Fruit fly (Drosophila melanogaster): Measurements from ENCODE around the gene CG7560.

The CG7560 gene

dm6 chr3L:11416495-11417272 is 8.3 kb upstream of the CG7560 start (continued):
- no peak for TF ChIP-seq amos (GFP tag; IDR thresholded peaks at IDR 0.05; ENCODE audit: partially characterized antibody)
- peak; percentile 78 for TF ChIP-seq ind (GFP tag; optimal IDR thresholded peaks at IDR 0.05)
- TF ChIP-seq CG10366 (GFP tag; IDR thresholded peaks at IDR 0.05) = peak; percentile 93
- TF ChIP-seq wdn (GFP tag; IDR thresholded peaks at IDR 0.05) = peak; percentile 65; the same call in 1 of the 2 replicates
- peak; percentile 3 for TF ChIP-seq CG7928 (GFP tag; optimal IDR thresholded peaks at IDR 0.05)
- TF ChIP-seq Scr (GFP tag; IDR thresholded peaks at IDR 0.05; ENCODE audit: partially characterized antibody) = no peak
- TF ChIP-seq Gug (GFP tag; IDR thresholded peaks at IDR 0.05) = peak; percentile 90
- peak; percentile 49 for TF ChIP-seq CG9215 (GFP tag; IDR thresholded peaks at IDR 0.05)
- peak; percentile 80 for TF ChIP-seq fd64A (GFP tag; optimal IDR thresholded peaks at IDR 0.05)
- TF ChIP-seq Hr51 (GFP tag; optimal IDR thresholded peaks at IDR 0.05) = peak; percentile 7 to 70
- TF ChIP-seq Adf1 (GFP tag; IDR thresholded peaks at IDR 0.05) = no peak
- peak; percentile 85 to 87 for TF ChIP-seq chif (GFP tag; optimal IDR thresholded peaks at IDR 0.05)
- TF ChIP-seq CG17612 (GFP tag; IDR thresholded peaks at IDR 0.05) = peak; percentile 84
- TF ChIP-seq otp (GFP tag; IDR thresholded peaks at IDR 0.05) = peak; percentile 95
- peak; percentile 66 for TF ChIP-seq CG13775 (GFP tag; optimal IDR thresholded peaks at IDR 0.05)
- no peak for TF ChIP-seq CG2120 (GFP tag; optimal IDR thresholded peaks at IDR 0.05)
- TF ChIP-seq CG14860 (GFP tag; IDR thresholded peaks at IDR 0.05; ENCODE audit: partially characterized antibody) = no peak
- TF ChIP-seq Dbx (GFP tag; IDR thresholded peaks at IDR 0.05) = peak; percentile 59
- no peak for TF ChIP-seq ato (GFP tag; IDR thresholded peaks at IDR 0.05; ENCODE audit: partially characterized antibody)
- no peak for TF ChIP-seq prd (optimal IDR thresholded peaks at IDR 0.05)
- TF ChIP-seq prd (GFP tag; IDR thresholded peaks at IDR 0.05) = peak; percentile 94
- peak; percentile 78 for TF ChIP-seq CG30403 (GFP tag; optimal IDR thresholded peaks at IDR 0.05)
- TF ChIP-seq CG1603 (tag; optimal IDR thresholded peaks at IDR 0.05) = peak; percentile 96
- TF ChIP-seq HLH3B (GFP tag; IDR thresholded peaks at IDR 0.05) = peak; percentile 96
- peak; percentile 56 for TF ChIP-seq zen (tag; optimal IDR thresholded peaks at IDR 0.05)
- TF ChIP-seq CG7745 (tag; optimal IDR thresholded peaks at IDR 0.05) = peak; percentile 23
- peak; percentile 60 for TF ChIP-seq tup (GFP tag; optimal IDR thresholded peaks at IDR 0.05)
- TF ChIP-seq CG5180 (GFP tag; optimal IDR thresholded peaks at IDR 0.05) = peak; percentile 64
- peak; percentile 54 for TF ChIP-seq Myb (GFP tag; optimal IDR thresholded peaks at IDR 0.05)
- TF ChIP-seq CG7556 (GFP tag; optimal IDR thresholded peaks at IDR 0.05) = peak; percentile 74
- TF ChIP-seq CG12769 (tag; optimal IDR thresholded peaks at IDR 0.05) = peak; percentile 73
- peak; percentile 76 for TF ChIP-seq Lhr (GFP tag; optimal IDR thresholded peaks at IDR 0.05)
- peak; percentile 96 for TF ChIP-seq CG17328 (GFP tag; IDR thresholded peaks at IDR 0.05)
- TF ChIP-seq ham (GFP tag; IDR thresholded peaks at IDR 0.05) = 0 out of 2 replicates have a peak, but pooled peaks have one; percentile 42
- peak; percentile 78 for TF ChIP-seq CG12071 (GFP tag; optimal IDR thresholded peaks at IDR 0.05)
- TF ChIP-seq jigr1 (GFP tag; IDR thresholded peaks at IDR 0.05) = peak; percentile 84
- TF ChIP-seq CG2129 (GFP tag; IDR thresholded peaks at IDR 0.05; ENCODE audit: partially characterized antibody) = no peak
- TF ChIP-seq tgo (GFP tag; IDR thresholded peaks at IDR 0.05) = peak; percentile 89
- TF ChIP-seq MBD-R2 (GFP tag; IDR thresholded peaks at IDR 0.05) = peak; percentile 56
- TF ChIP-seq ro (GFP tag; IDR thresholded peaks at IDR 0.05) = peak; percentile 86
- TF ChIP-seq CG16863 (GFP tag; optimal IDR thresholded peaks at IDR 0.05) = peak; percentile 87
- peak; percentile 32 for TF ChIP-seq Hmr (GFP tag; optimal IDR thresholded peaks at IDR 0.05)
- TF ChIP-seq CG4617 (GFP tag; optimal IDR thresholded peaks at IDR 0.05; ENCODE audit: borderline replicate concordance) = peak; percentile 61
- TF ChIP-seq jing (GFP tag; optimal IDR thresholded peaks at IDR 0.05) = peak; percentile 68
- TF ChIP-seq wek (GFP tag; optimal IDR thresholded peaks at IDR 0.05) = peak; percentile 63
- TF ChIP-seq Hmx (GFP tag; optimal IDR thresholded peaks at IDR 0.05) = no peak
- no peak for TF ChIP-seq MESR4 (GFP tag; optimal IDR thresholded peaks at IDR 0.05)
- peak; percentile 71 for TF ChIP-seq CG12299 (tag; optimal IDR thresholded peaks at IDR 0.05)
- no peak for TF ChIP-seq gfzf (GFP tag; optimal IDR thresholded peaks at IDR 0.05)
